Worm (Caenorhabditis elegans) whole organism, midembryonic: ENCODE measurements around the gene mig-32.

ENCODE experiments used
- T22C8.4 ChIP-seq: fragments of 200-800 bp; sonication (Bioruptor generic); IDR thresholded peaks from 2 replicates; pipeline ENCODE4 v1.3.6; 2022; ENCODE audit warnings: missing genetic modification characterization, missing compliant biosample characterization
- cog-1 ChIP-seq: sonication (generic microtip); optimal IDR thresholded peaks from 2 replicates; lab custom pipeline; 2016; ENCODE audit warnings: missing genetic modification characterization, missing compliant biosample characterization
- flt-1 ChIP-seq: fragments of 200-800 bp; sonication (Bioruptor generic); IDR thresholded peaks from 2 replicates; pipeline ENCODE4 v1.3.6; 2022; ENCODE audit warnings: missing genetic modification characterization, missing compliant biosample characterization
- klf-2 ChIP-seq: fragments of 200-800 bp; sonication (Bioruptor generic); conservative IDR thresholded peaks from 2 replicates; pipeline ENCODE4 v1.3.6; 2022; ENCODE audit warnings: missing genetic modification reagents, missing genetic modification characterization, missing compliant biosample characterization
- med-1 ChIP-seq: sonication (generic microtip); optimal IDR thresholded peaks from 2 replicates; lab custom pipeline; 2017; ENCODE audit warnings: missing genetic modification characterization, mild to moderate bottlenecking, missing compliant biosample characterization, antibody characterized with exemption, missing genetic modification reagents; ENCODE audit not compliant: insufficient read depth
- ref-1 ChIP-seq: fragments of 200-800 bp; sonication (Bioruptor generic); conservative IDR thresholded peaks from 2 replicates; pipeline ENCODE4 v1.3.6; 2022; ENCODE audit warnings: missing genetic modification reagents, missing genetic modification characterization, missing compliant biosample characterization
- tab-1 ChIP-seq: fragments of 200-800 bp; sonication (Bioruptor generic); IDR thresholded peaks from 2 replicates; pipeline ENCODE4 v1.3.6; 2022; ENCODE audit warnings: missing genetic modification characterization, missing compliant biosample characterization
- ztf-23 ChIP-seq: fragments of 200-800 bp; sonication (Bioruptor generic); IDR thresholded peaks from 2 replicates; pipeline ENCODE4 v1.3.6; 2022; ENCODE audit warnings: missing genetic modification reagents, missing genetic modification characterization, missing compliant biosample characterization
- ztf-29 ChIP-seq: fragments of 200-800 bp; sonication (Bioruptor generic); IDR thresholded peaks from 2 replicates; pipeline ENCODE4 v1.3.6; 2022; ENCODE audit warnings: missing genetic modification reagents, missing genetic modification characterization, missing compliant biosample characterization

mig-32 gene

DNA sequence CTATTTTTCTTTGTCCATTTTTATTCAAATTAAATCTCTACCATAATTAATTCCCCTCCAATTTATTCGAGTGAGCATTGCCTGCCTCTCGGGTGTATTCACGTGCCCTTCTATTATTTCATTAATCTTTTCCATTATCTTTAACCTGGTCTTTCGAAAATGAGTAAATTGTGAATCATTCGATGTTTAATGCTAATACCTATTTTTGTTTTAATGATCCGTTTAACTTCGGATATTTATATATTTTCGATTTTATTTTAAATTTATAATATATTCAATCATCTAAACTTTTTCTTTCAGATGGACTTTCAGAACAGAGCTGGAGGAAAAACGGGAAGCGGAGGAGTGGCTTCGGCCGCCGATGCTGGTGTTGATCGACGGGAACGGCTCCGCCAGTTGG, 7.8 kb downstream of the mig-32 start, which contains the start of gene repo-1:
Gene repo-1 (plus strand): TSS at position 301 of the 400 bp plus-strand sequence.
- TF ChIP-seq ref-1 (GFP tag; lab: Robert Waterston, UW), result no peak
- TF ChIP-seq flt-1, result no peak
- TF ChIP-seq klf-2 (GFP tag; lab: Robert Waterston, UW), result no peak
- no peak for TF ChIP-seq tab-1 (GFP tag; lab: Robert Waterston, UW)
- TF ChIP-seq ztf-23 (GFP tag; lab: Robert Waterston, UW), result no peak
- TF ChIP-seq cog-1 (tag; lab: Kevin White, UChicago), result no peak
- TF ChIP-seq med-1 (GFP tag; lab: Kevin White, UChicago), result no peak
- TF ChIP-seq T22C8.4 (GFP tag; lab: Robert Waterston, UW), result no peak
- no peak for TF ChIP-seq ztf-29 (GFP tag; lab: Robert Waterston, UW)

DNA sequence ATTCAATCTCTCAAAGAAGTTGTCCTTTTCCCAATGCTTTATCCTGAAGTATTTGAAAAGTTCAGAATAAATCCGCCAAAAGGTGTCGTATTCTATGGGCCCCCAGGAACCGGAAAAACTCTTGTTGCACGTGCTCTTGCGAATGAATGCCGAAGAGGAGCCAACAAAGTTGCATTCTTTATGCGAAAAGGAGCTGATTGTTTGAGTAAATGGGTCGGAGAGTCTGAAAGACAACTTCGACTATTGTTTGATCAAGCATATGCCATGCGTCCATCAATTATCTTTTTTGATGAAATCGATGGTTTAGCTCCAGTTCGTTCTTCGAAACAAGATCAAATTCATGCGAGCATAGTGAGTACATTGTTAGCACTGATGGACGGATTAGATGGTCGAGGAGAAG, 11.2 kb downstream of the mig-32 start:
- TF ChIP-seq klf-2 (GFP tag; lab: Robert Waterston, UW), result no peak
- no peak for TF ChIP-seq ztf-29 (GFP tag; lab: Robert Waterston, UW)
- no peak for TF ChIP-seq cog-1 (tag; lab: Kevin White, UChicago)
- no peak for TF ChIP-seq ztf-23 (GFP tag; lab: Robert Waterston, UW)
- TF ChIP-seq flt-1, result no peak
- no peak for TF ChIP-seq med-1 (GFP tag; lab: Kevin White, UChicago)
- no peak for TF ChIP-seq T22C8.4 (GFP tag; lab: Robert Waterston, UW)
- TF ChIP-seq tab-1 (GFP tag; lab: Robert Waterston, UW), result no peak
- TF ChIP-seq ref-1 (GFP tag; lab: Robert Waterston, UW), result no peak

DNA sequence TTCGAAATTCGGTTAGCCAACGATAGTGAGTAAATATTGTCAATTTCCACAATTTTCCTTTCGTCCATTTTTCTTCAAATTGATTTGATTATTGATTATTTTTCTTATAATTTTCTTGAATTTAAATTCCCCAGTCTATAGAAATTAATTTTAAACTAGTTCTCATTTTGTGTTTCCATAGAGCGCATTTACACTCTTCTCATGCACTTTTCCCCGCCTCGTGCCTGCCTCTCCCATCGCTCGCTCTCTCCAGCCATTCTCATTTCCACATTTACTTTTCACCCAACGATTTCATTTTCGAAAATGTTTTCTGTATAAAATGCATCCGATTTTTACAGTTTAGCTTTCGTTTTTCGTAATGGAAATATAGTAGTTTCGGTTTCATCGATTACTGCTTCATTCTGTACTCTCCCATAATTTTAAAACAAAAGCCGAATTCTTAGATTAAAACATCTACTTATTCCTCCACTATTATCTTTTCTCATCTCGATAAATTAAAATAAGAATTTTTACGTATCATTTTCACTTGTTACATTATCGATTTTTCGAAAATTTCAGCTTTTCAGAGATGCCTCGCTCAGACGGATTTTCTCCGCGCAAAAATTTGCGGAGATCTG, 13.0 kb downstream of the mig-32 start, which contains the start of gene lex-1:
Gene lex-1 (plus strand): TSS at position 567 of the 617 bp plus-strand sequence.
- TF ChIP-seq klf-2 (GFP tag; lab: Robert Waterston, UW) (no peak), ref-1 (GFP tag; lab: Robert Waterston, UW) (no peak), flt-1 (no peak), cog-1 (tag; lab: Kevin White, UChicago) (no peak), T22C8.4 (GFP tag; lab: Robert Waterston, UW) (no peak), ztf-23 (GFP tag; lab: Robert Waterston, UW) (no peak), ztf-29 (GFP tag; lab: Robert Waterston, UW) (no peak)

DNA sequence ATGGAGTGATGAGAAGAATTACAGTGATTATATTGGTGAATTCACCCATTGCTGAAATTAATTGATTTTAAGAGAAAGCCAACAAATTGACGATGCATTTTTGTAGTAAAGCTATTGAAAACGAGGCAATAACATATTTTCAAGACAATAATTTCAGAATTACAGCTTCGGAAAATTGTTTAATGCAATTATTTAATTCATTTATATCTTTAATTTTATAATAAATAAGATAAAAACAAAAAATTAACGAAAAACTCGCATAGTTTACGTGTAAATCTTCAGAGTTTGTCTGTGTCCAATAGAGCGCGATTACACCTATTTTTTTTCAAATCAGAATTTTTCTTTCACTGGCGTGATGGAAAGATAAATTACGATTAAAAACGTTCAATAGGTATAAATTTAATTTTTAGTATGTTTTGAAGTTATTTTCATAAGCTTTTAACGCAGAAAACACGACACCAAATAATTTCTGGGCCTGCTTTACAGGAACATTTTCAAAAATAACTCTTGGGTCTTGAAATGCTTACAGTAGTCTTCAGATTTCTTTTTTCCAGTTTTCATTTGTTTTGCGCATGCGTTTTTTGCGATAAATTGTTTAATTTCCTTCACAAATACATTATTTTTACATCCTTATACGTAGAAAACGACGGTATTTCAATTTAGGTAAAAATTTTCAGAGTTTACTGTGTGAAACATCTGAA, 13.8 kb downstream of the mig-32 start, which contains the start of gene tmed-1:
Gene tmed-1 (minus strand): TSS at position 51 of the 701 bp plus-strand sequence.
- no peak for TF ChIP-seq klf-2 (GFP tag; lab: Robert Waterston, UW)
- no peak for TF ChIP-seq tab-1 (GFP tag; lab: Robert Waterston, UW)
- no peak for TF ChIP-seq ref-1 (GFP tag; lab: Robert Waterston, UW)
- no peak for TF ChIP-seq ztf-29 (GFP tag; lab: Robert Waterston, UW)
- TF ChIP-seq cog-1 (tag; lab: Kevin White, UChicago), result no peak
- no peak for TF ChIP-seq flt-1
- TF ChIP-seq ztf-23 (GFP tag; lab: Robert Waterston, UW), result no peak
- no peak for TF ChIP-seq T22C8.4 (GFP tag; lab: Robert Waterston, UW)
- TF ChIP-seq med-1 (GFP tag; lab: Kevin White, UChicago), result no peak

DNA sequence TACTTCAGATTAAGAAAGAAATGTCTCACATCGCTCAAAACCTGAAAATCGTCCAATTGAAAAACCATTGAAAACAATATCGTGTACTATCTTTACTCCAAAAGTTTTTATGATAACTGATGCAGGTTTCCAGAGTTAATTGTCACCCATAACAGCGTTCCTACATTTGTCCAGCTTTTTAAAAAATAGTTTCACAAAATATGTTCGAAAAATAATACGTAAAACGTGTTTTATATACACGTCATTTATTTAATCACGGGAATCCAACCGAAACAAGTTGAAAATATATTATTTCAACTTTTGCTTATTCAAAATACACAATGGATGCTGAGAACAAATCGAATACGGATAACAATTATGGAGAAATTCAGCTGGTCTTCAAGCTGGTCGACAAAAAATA, 16.5 kb downstream of the mig-32 start, which contains the start of gene K08E4.7:
Gene K08E4.7 (plus strand): TSS at position 301 of the 400 bp plus-strand sequence.
- TF ChIP-seq T22C8.4 (GFP tag; lab: Robert Waterston, UW), result no peak
- TF ChIP-seq ref-1 (GFP tag; lab: Robert Waterston, UW), result no peak
- no peak for TF ChIP-seq ztf-23 (GFP tag; lab: Robert Waterston, UW)
- TF ChIP-seq tab-1 (GFP tag; lab: Robert Waterston, UW), result no peak
- no peak for TF ChIP-seq med-1 (GFP tag; lab: Kevin White, UChicago)
- TF ChIP-seq cog-1 (tag; lab: Kevin White, UChicago), result no peak
- TF ChIP-seq klf-2 (GFP tag; lab: Robert Waterston, UW), result no peak
- no peak for TF ChIP-seq flt-1
- TF ChIP-seq ztf-29 (GFP tag; lab: Robert Waterston, UW), result no peak

DNA sequence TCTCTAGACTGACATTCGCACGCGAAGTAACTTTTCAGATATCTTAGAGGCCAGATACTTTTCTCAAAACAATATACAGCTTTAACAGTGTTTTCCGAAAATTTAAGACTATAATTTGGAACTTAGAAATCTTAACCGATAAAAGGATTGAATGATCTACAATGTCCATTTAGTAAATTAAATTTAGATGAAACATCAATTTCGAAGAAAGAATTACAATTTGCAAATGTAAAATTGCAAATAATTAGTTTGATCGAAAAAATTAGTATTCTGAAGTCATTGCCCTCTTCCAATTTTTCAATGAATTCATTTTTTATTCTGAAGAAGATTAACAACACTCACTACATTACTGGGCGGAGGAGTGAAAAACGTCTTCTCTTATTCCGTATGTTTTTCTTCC, 23.4 kb downstream of the mig-32 start, which contains the start of gene bath-37:
Gene bath-37 (plus strand): TSS at position 301 of the 400 bp plus-strand sequence.
- TF ChIP-seq tab-1 (GFP tag; lab: Robert Waterston, UW) (no peak), cog-1 (tag; lab: Kevin White, UChicago) (no peak), klf-2 (GFP tag; lab: Robert Waterston, UW) (no peak), ref-1 (GFP tag; lab: Robert Waterston, UW) (no peak), T22C8.4 (GFP tag; lab: Robert Waterston, UW) (no peak), flt-1 (no peak)

DNA sequence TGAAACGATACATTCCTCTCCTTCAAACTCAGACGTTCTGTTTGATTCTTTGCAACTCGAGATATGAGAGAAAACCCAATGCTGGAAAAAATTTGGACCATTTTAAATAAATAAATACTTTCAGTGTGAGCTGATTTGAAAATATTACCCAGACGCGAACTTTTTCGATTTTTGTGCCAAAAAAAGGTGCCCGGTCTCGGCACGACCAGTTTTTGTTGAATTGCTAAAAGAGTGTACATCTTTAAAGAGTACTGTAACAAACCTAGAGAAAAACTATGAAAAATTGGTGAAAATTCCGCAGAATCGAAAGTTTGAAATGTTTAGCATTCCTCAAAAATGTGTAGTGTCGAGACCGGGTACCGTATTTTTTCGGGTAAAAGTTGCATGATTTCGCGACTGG, 30.8 kb downstream of the mig-32 start, which contains the start of gene K08E4.8:
Gene K08E4.8 (minus strand): TSS at position 101 of the 400 bp plus-strand sequence.
- TF ChIP-seq ztf-23 (GFP tag; lab: Robert Waterston, UW), result no peak

DNA sequence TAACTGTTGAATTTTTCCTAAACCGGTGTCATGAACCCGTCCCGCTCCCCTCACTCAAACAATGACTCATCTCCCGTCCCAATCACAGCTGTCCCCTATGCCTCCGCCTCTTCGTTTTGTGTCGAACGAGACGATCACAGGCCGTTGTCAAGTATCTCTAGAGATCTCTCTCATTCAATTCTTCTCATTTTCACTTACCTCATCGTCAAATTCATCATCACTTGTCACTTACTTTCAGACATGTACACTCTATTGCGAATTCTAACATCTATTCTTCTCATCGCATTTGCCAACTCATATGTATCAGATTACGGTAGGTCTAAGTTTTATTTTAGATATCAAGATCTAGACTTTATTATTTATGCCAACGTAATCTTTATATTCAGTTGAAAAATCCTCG, 34.5 kb downstream of the mig-32 start, which contains the start of gene K08E4.3:
Gene K08E4.3 (plus strand): TSS at position 235 of the 400 bp plus-strand sequence.
- TF ChIP-seq ztf-29 (GFP tag; lab: Robert Waterston, UW) (no peak), ref-1 (GFP tag; lab: Robert Waterston, UW) (no peak), cog-1 (tag; lab: Kevin White, UChicago) (no peak), tab-1 (GFP tag; lab: Robert Waterston, UW) (no peak), flt-1 (no peak), med-1 (GFP tag; lab: Kevin White, UChicago) (no peak), klf-2 (GFP tag; lab: Robert Waterston, UW) (no peak), T22C8.4 (GFP tag; lab: Robert Waterston, UW) (no peak), ztf-23 (GFP tag; lab: Robert Waterston, UW) (no peak)
